Worm (Caenorhabditis elegans): ENCODE measurements around the gene H17B01.5.

Gene H17B01.5

DNA sequence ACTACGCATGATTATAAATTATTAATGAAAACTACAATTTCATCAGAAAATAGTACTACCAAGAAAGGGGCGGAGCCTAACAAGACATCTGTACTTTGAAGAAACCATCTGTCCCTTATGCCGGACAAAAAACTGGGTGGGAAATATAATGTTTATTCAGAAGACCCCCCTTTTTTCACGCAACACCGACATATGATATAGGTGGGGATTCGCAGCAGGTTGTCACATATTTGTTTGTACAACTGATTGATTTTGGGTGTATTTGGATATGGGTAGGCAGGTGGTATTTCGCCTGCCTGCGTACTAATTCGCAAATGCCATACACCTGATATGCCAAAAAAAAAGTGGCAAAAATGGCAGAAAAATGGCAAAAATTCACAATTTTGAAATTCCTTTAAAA is 49.7 kb downstream of the H17B01.5 start, which contains the start of gene Y51H7C.10:
TSS of gene Y51H7C.10 (minus strand) at position 101 of the 400 bp plus-strand sequence.
- TF ChIP-seq him-1 (tag; optimal IDR thresholded peaks at IDR 0.05) (no peak), W03F9.2 (tag; optimal IDR thresholded peaks at IDR 0.05) (no peak), dao-5 (tag; optimal IDR thresholded peaks at IDR 0.05) (no peak)
